Fruit fly (Drosophila melanogaster): ENCODE measurements around the gene b.

Gene b

dm6 chr2L:13793405-13793804 is 27.6 kb upstream of the b start, which contains the start of gene Sec71 (continued):
- TF ChIP-seq cwo (GFP tag; optimal IDR thresholded peaks at IDR 0.05) = no peak
- TF ChIP-seq CG1024 (GFP tag; IDR thresholded peaks at IDR 0.05) = no peak
- no peak for TF ChIP-seq CG12219 (GFP tag; optimal IDR thresholded peaks at IDR 0.05)
- TF ChIP-seq bigmax (GFP tag; optimal IDR thresholded peaks at IDR 0.05) = no peak
- peak; percentile 15 for TF ChIP-seq CHES-1-like (GFP tag; optimal IDR thresholded peaks at IDR 0.05)
- peak; percentile 86 for TF ChIP-seq YL-1 (GFP tag; optimal IDR thresholded peaks at IDR 0.05)
- no peak for TF ChIP-seq fd64A (GFP tag; optimal IDR thresholded peaks at IDR 0.05)
- peak; percentile 62 for TF ChIP-seq Ets97D (GFP tag; optimal IDR thresholded peaks at IDR 0.05)
- TF ChIP-seq HHEX (GFP tag; optimal IDR thresholded peaks at IDR 0.05) = no peak
- TF ChIP-seq trem (tag; optimal IDR thresholded peaks at IDR 0.05) = peak; percentile 68
- TF ChIP-seq CG4360 (GFP tag; IDR thresholded peaks at IDR 0.05) = no peak
- TF ChIP-seq Adf1 (GFP tag; IDR thresholded peaks at IDR 0.05) = no peak
- no peak for TF ChIP-seq amos (GFP tag; IDR thresholded peaks at IDR 0.05; ENCODE audit: partially characterized antibody)
- no peak for TF ChIP-seq Elba2 (GFP tag; optimal IDR thresholded peaks at IDR 0.05)
- TF ChIP-seq CG4424 (GFP tag; optimal IDR thresholded peaks at IDR 0.05) = no peak

dm6 chr2L:13801166-13801565 is 19.9 kb upstream of the b start:
- TF ChIP-seq CG18599 (GFP tag; optimal IDR thresholded peaks at IDR 0.05) (peak; percentile 23), jing (GFP tag; optimal IDR thresholded peaks at IDR 0.05) (no peak), zen (tag; optimal IDR thresholded peaks at IDR 0.05) (no peak), Fer1 (GFP tag; optimal IDR thresholded peaks at IDR 0.05) (peak; percentile 35), CG13123 (GFP tag; optimal IDR thresholded peaks at IDR 0.05) (no peak), CG7987 (GFP tag; optimal IDR thresholded peaks at IDR 0.05) (peak; percentile 15), CG3407 (GFP tag; optimal IDR thresholded peaks at IDR 0.05) (peak; percentile 21), ATbp (GFP tag; optimal IDR thresholded peaks at IDR 0.05) (peak; percentile 76), CG7556 (GFP tag; optimal IDR thresholded peaks at IDR 0.05) (no peak), CG1832 (GFP tag; optimal IDR thresholded peaks at IDR 0.05) (no peak), sr (GFP tag; IDR thresholded peaks at IDR 0.05) (no peak), CG1647 (GFP tag; optimal IDR thresholded peaks at IDR 0.05) (no peak), HHEX (GFP tag; optimal IDR thresholded peaks at IDR 0.05) (no peak), Oli (tag; optimal IDR thresholded peaks at IDR 0.05) (no peak), CG17359 (tag; optimal IDR thresholded peaks at IDR 0.05) (peak; percentile 50), CG17385 (GFP tag; optimal IDR thresholded peaks at IDR 0.05) (peak; percentile 12), en (GFP tag; optimal IDR thresholded peaks at IDR 0.05) (no peak), CG18764 (GFP tag; optimal IDR thresholded peaks at IDR 0.05) (no peak), wek (GFP tag; optimal IDR thresholded peaks at IDR 0.05) (peak; percentile 8), CrebB (tag; optimal IDR thresholded peaks at IDR 0.05) (peak; percentile 54), CG3281 (GFP tag; optimal IDR thresholded peaks at IDR 0.05) (peak; percentile 12), CoRest (tag; optimal IDR thresholded peaks at IDR 0.05) (no peak), Atf3 (GFP tag; optimal IDR thresholded peaks at IDR 0.05) (no peak), zen2 (GFP tag; IDR thresholded peaks at IDR 0.05; ENCODE audit: partially characterized antibody) (no peak), Aef1 (GFP tag; IDR thresholded peaks at IDR 0.05) (no peak), CG13296 (GFP tag; optimal IDR thresholded peaks at IDR 0.05) (peak; percentile 8), BtbVII (GFP tag; optimal IDR thresholded peaks at IDR 0.05) (no peak), ewg (GFP tag; optimal IDR thresholded peaks at IDR 0.05) (no peak), CG1233 (GFP tag; optimal IDR thresholded peaks at IDR 0.05) (peak; percentile 11), vfl (GFP tag; optimal IDR thresholded peaks at IDR 0.05) (no peak), D19A (tag; optimal IDR thresholded peaks at IDR 0.05) (no peak), PHDP (tag; optimal IDR thresholded peaks at IDR 0.05) (no peak), ERR (GFP tag; optimal IDR thresholded peaks at IDR 0.05) (no peak), Xbp1 (GFP tag; optimal IDR thresholded peaks at IDR 0.05) (no peak), CG13424 (tag; optimal IDR thresholded peaks at IDR 0.05) (peak; percentile 27), CG31365 (tag; optimal IDR thresholded peaks at IDR 0.05) (peak; percentile 13)

Measured in whole organism, embryonic.